Worm (Caenorhabditis elegans): ENCODE data around the gene sodh-2.

DNA sequence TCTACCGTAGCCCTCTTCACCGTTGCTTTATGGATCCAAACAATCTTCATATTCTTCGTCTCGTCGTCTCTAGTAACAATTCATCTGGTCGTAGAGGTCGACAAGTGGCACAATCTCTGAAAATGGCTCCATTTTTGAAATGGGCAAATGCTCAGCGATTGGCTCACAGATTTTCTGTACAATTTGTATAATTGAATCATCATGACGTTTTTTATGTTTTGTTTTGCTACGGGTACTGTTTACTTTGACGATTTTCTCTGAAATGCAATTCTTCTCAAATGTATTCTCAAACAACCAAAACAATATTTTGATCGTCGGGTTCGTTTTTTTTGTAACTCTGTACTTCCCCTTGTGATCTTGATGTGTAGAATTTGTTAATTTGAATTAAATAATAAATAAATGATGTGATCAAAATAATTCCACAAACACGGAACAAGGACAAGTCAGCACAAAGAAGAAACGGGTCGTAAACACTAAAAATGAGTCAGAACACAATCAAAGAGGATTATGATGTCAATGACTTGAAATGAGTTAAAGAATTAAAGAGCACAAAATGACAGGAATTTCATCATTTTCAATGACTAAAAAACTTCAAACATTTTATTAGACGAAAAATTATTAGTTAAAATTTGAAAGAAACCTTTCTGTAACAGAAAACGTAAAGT is 29.0 kb downstream of the sodh-2 start:
- TF ChIP-seq ama-1 (optimal IDR thresholded peaks at IDR 0.05): no peak
- no peak for TF ChIP-seq aly-1 (tag; optimal IDR thresholded peaks at IDR 0.05)
- no peak for TF ChIP-seq ceh-13 (GFP tag; optimal IDR thresholded peaks at IDR 0.05)
- TF ChIP-seq hmg-4 (GFP tag; optimal IDR thresholded peaks at IDR 0.05): no peak
- TF ChIP-seq ceh-36 (tag; optimal IDR thresholded peaks at IDR 0.05): no peak
- TF ChIP-seq flt-1 (GFP tag; IDR thresholded peaks at IDR 0.05): no peak
- TF ChIP-seq tbx-37 (GFP tag; conservative IDR thresholded peaks at IDR 0.05): no peak
- no peak for TF ChIP-seq F13C5.2 (tag; optimal IDR thresholded peaks at IDR 0.05)
- no peak for TF ChIP-seq tbx-11 (GFP tag; IDR thresholded peaks at IDR 0.05)
- TF ChIP-seq tra-4 (tag; optimal IDR thresholded peaks at IDR 0.05): no peak
- TF ChIP-seq hmbx-1 (tag; optimal IDR thresholded peaks at IDR 0.05): no peak

All from whole organism, early embryonic.